Worm (Caenorhabditis elegans) whole organism, late embryonic: ENCODE measurements around the gene nspc-9.

Experiments
- C08G9.2 ChIP-seq: sonication (generic microtip); optimal IDR thresholded peaks from 2 replicates; lab custom pipeline; 2016; ENCODE audit warnings: mild to moderate bottlenecking, missing genetic modification characterization, moderate library complexity, missing compliant biosample characterization
- C38D4.7 ChIP-seq: fragments of 200-800 bp; sonication (Bioruptor generic); optimal IDR thresholded peaks from 2 replicates; lab custom pipeline; 2018; ENCODE audit warnings: mild to moderate bottlenecking, missing genetic modification characterization, moderate library complexity, missing compliant biosample characterization
- K02D7.2 ChIP-seq: sonication (generic microtip); optimal IDR thresholded peaks from 2 replicates; lab custom pipeline; 2017; ENCODE audit warnings: mild to moderate bottlenecking, missing genetic modification characterization, missing compliant biosample characterization
- K09A11.1 ChIP-seq: sonication (generic microtip); optimal IDR thresholded peaks from 2 replicates; lab custom pipeline; 2017; ENCODE audit warnings: antibody characterized with exemption, mild to moderate bottlenecking, missing genetic modification characterization, missing compliant biosample characterization; ENCODE audit not compliant: insufficient read depth
- T23F11.4 ChIP-seq: fragments of 200-800 bp; sonication (Bioruptor generic); optimal IDR thresholded peaks from 2 replicates; lab custom pipeline; 2018; ENCODE audit warnings: mild to moderate bottlenecking, missing genetic modification characterization, missing compliant biosample characterization
- Y22D7AL.16 ChIP-seq: sonication (generic microtip); optimal IDR thresholded peaks from 2 replicates; lab custom pipeline; 2016; ENCODE audit warnings: missing genetic modification characterization, missing compliant biosample characterization
- ahr-1 ChIP-seq: sonication (generic microtip); optimal IDR thresholded peaks from 2 replicates; lab custom pipeline; 2016; ENCODE audit warnings: missing genetic modification characterization, missing compliant biosample characterization
- ama-1 ChIP-seq: fragments of 150-350 bp; optimal IDR thresholded peaks from 2 replicates; lab custom pipeline; 2014
- ceh-14 ChIP-seq: sonication (generic microtip); optimal IDR thresholded peaks from 2 replicates; lab custom pipeline; 2016; ENCODE audit warnings: missing genotype, missing genetic modification characterization, missing compliant biosample characterization
- ceh-18 ChIP-seq: sonication (generic microtip); optimal IDR thresholded peaks from 2 replicates; lab custom pipeline; 2016; ENCODE audit warnings: missing genetic modification characterization, missing compliant biosample characterization
- ceh-19 ChIP-seq: fragments of 200-800 bp; sonication (Bioruptor generic); optimal IDR thresholded peaks from 2 replicates; lab custom pipeline; 2018; ENCODE audit warnings: mild to moderate bottlenecking, missing genetic modification characterization, missing compliant biosample characterization
- ceh-22 ChIP-seq: sonication (generic microtip); optimal IDR thresholded peaks from 2 replicates; lab custom pipeline; 2017; ENCODE audit warnings: missing biosample characterization, missing genetic modification characterization
- ceh-30 ChIP-seq: fragments of 150-350 bp; optimal IDR thresholded peaks from 2 replicates; lab custom pipeline; 2014; ENCODE audit warnings: missing biosample characterization, missing genetic modification characterization
- ceh-31 ChIP-seq: sonication (generic microtip); optimal IDR thresholded peaks from 2 replicates; lab custom pipeline; 2016; ENCODE audit warnings: missing genetic modification characterization, missing compliant biosample characterization
- ceh-34 ChIP-seq: sonication (generic microtip); optimal IDR thresholded peaks from 2 replicates; lab custom pipeline; 2016; ENCODE audit warnings: mild to moderate bottlenecking, missing genetic modification characterization, missing compliant biosample characterization
- ceh-45 ChIP-seq: fragments of 200-800 bp; sonication (Bioruptor generic); IDR thresholded peaks from 2 replicates; pipeline ENCODE4 v1.3.6; 2022; ENCODE audit warnings: missing genetic modification reagents, missing genetic modification characterization, missing compliant biosample characterization
- ceh-6 ChIP-seq: fragments of 200-800 bp; sonication (Bioruptor generic); optimal IDR thresholded peaks from 2 replicates; lab custom pipeline; 2018; ENCODE audit warnings: mild to moderate bottlenecking, missing genetic modification characterization, missing compliant biosample characterization
- ceh-9 ChIP-seq: sonication (generic microtip); optimal IDR thresholded peaks from 2 replicates; lab custom pipeline; 2016; ENCODE audit warnings: mild to moderate bottlenecking, missing genetic modification characterization, inconsistent platforms, missing compliant biosample characterization
- che-1 ChIP-seq: sonication (generic microtip); optimal IDR thresholded peaks from 2 replicates; lab custom pipeline; 2016; ENCODE audit warnings: mild to moderate bottlenecking, missing genetic modification characterization, missing compliant biosample characterization
- dmd-4 ChIP-seq: sonication (generic microtip); optimal IDR thresholded peaks from 2 replicates; lab custom pipeline; 2016; ENCODE audit warnings: borderline replicate concordance, missing genetic modification characterization, missing compliant biosample characterization
- dve-1 ChIP-seq: sonication (generic microtip); optimal IDR thresholded peaks from 2 replicates; lab custom pipeline; 2017; ENCODE audit warnings: antibody characterized with exemption, mild to moderate bottlenecking, missing genetic modification characterization, missing compliant biosample characterization
- elt-4 ChIP-seq: sonication (generic microtip); optimal IDR thresholded peaks from 2 replicates; lab custom pipeline; 2016; ENCODE audit warnings: missing genetic modification characterization, missing compliant biosample characterization
- ets-4 ChIP-seq: sonication (generic microtip); optimal IDR thresholded peaks from 2 replicates; lab custom pipeline; 2016; ENCODE audit warnings: missing genetic modification characterization, missing compliant biosample characterization
- eyg-1 ChIP-seq: sonication (generic microtip); optimal IDR thresholded peaks from 2 replicates; lab custom pipeline; 2016; ENCODE audit warnings: missing genotype, missing genetic modification characterization, missing compliant biosample characterization
- fkh-10 ChIP-seq: fragments of 150-350 bp; optimal IDR thresholded peaks from 2 replicates; lab custom pipeline; 2014; ENCODE audit warnings: missing biosample characterization, missing genetic modification reagents, missing genetic modification characterization
- gmeb-2 ChIP-seq: sonication (generic microtip); optimal IDR thresholded peaks from 2 replicates; lab custom pipeline; 2016; ENCODE audit warnings: missing genetic modification characterization, inconsistent platforms, missing compliant biosample characterization
- hlh-30 ChIP-seq: sonication (generic microtip); optimal IDR thresholded peaks from 2 replicates; lab custom pipeline; 2017; ENCODE audit warnings: antibody characterized with exemption, missing genetic modification characterization, missing compliant biosample characterization; ENCODE audit not compliant: insufficient read depth
- hlh-6 ChIP-seq: sonication (generic microtip); optimal IDR thresholded peaks from 2 replicates; lab custom pipeline; 2016; ENCODE audit warnings: missing genotype, missing genetic modification characterization, missing compliant biosample characterization
- hlh-8 ChIP-seq: sonication (generic microtip); optimal IDR thresholded peaks from 2 replicates; lab custom pipeline; 2016; ENCODE audit warnings: missing genotype, missing genetic modification characterization, missing compliant biosample characterization
- lim-6 ChIP-seq: sonication (generic microtip); optimal IDR thresholded peaks from 2 replicates; lab custom pipeline; 2016; ENCODE audit warnings: missing genetic modification characterization, missing compliant biosample characterization
- madf-2 ChIP-seq: sonication (generic microtip); optimal IDR thresholded peaks from 2 replicates; lab custom pipeline; 2017; ENCODE audit warnings: missing genetic modification characterization, missing compliant biosample characterization
- mec-3 ChIP-seq: sonication (generic microtip); optimal IDR thresholded peaks from 2 replicates; lab custom pipeline; 2016; ENCODE audit warnings: borderline replicate concordance, missing genetic modification characterization, missing compliant biosample characterization
- nhr-11 ChIP-seq: fragments of 150-350 bp; optimal IDR thresholded peaks from 2 replicates; lab custom pipeline; 2014; ENCODE audit warnings: missing biosample characterization, missing genetic modification characterization
- npax-4 ChIP-seq: sonication (generic microtip); optimal IDR thresholded peaks from 2 replicates; lab custom pipeline; 2016; ENCODE audit warnings: missing genetic modification characterization, missing compliant biosample characterization
- pat-9 ChIP-seq: fragments of 200-800 bp; sonication (Bioruptor generic); optimal IDR thresholded peaks from 2 replicates; lab custom pipeline; 2018; ENCODE audit warnings: mild to moderate bottlenecking, missing genetic modification characterization, moderate library complexity, missing compliant biosample characterization
- pax-1 ChIP-seq: fragments of 150-350 bp; optimal IDR thresholded peaks from 2 replicates; lab custom pipeline; 2014; ENCODE audit warnings: missing biosample characterization, missing genetic modification characterization
- pha-2 ChIP-seq: sonication (generic microtip); optimal IDR thresholded peaks from 2 replicates; lab custom pipeline; 2017; ENCODE audit warnings: mild to moderate bottlenecking, missing genetic modification characterization, missing compliant biosample characterization
- pqm-1 ChIP-seq: sonication (generic microtip); optimal IDR thresholded peaks from 2 replicates; lab custom pipeline; 2016; ENCODE audit warnings: missing genetic modification characterization, missing compliant biosample characterization
- pros-1 ChIP-seq: fragments of 150-350 bp; optimal IDR thresholded peaks from 2 replicates; lab custom pipeline; 2014; ENCODE audit warnings: missing biosample characterization, missing genetic modification reagents, missing genetic modification characterization
- ref-2 ChIP-seq: sonication (generic microtip); optimal IDR thresholded peaks from 2 replicates; lab custom pipeline; 2016; ENCODE audit warnings: missing genetic modification characterization, missing compliant biosample characterization
- rnt-1 ChIP-seq: sonication (generic microtip); optimal IDR thresholded peaks from 2 replicates; lab custom pipeline; 2016; ENCODE audit warnings: missing genetic modification characterization, missing compliant biosample characterization
- sox-2 ChIP-seq: fragments of 200-800 bp; sonication (Bioruptor generic); IDR thresholded peaks from 2 replicates; pipeline ENCODE4 v1.3.6; 2022; ENCODE audit warnings: missing genetic modification reagents, missing genetic modification characterization, missing compliant biosample characterization
- sox-4 ChIP-seq: sonication (generic microtip); optimal IDR thresholded peaks from 2 replicates; lab custom pipeline; 2017; ENCODE audit warnings: mild to moderate bottlenecking, missing genetic modification characterization, inconsistent platforms, missing compliant biosample characterization
- syd-9 ChIP-seq: sonication (generic microtip); optimal IDR thresholded peaks from 2 replicates; lab custom pipeline; 2016; ENCODE audit warnings: mild to moderate bottlenecking, missing genetic modification characterization, moderate library complexity, missing compliant biosample characterization
- tbx-2 ChIP-seq: sonication (generic microtip); optimal IDR thresholded peaks from 2 replicates; lab custom pipeline; 2016; ENCODE audit warnings: missing genetic modification characterization, missing compliant biosample characterization
- tbx-7 ChIP-seq: sonication (generic microtip); optimal IDR thresholded peaks from 2 replicates; lab custom pipeline; 2016; ENCODE audit warnings: missing genotype, missing genetic modification characterization, missing compliant biosample characterization
- ttx-3 ChIP-seq: sonication (generic microtip); optimal IDR thresholded peaks from 2 replicates; lab custom pipeline; 2016; ENCODE audit warnings: missing genetic modification reagents, missing genetic modification characterization, missing compliant biosample characterization
- unc-3 ChIP-seq, 2 experiments: fragments of 200-800 bp in 1 of 2; sonication (Bioruptor generic) in 1 of 2; sonication (generic microtip) in 1 of 2; conservative IDR thresholded peaks in 1 of 2; optimal IDR thresholded peaks in 1 of 2; 2 replicates each; pipeline versions ENCODE4 v1.3.6 to Lab custom; 2016 to 2022; ENCODE audit warnings: missing compliant biosample characterization in 2 of 2, missing genetic modification characterization in 2 of 2, missing genetic modification reagents in 1 of 2
- unc-42 ChIP-seq: sonication (generic microtip); optimal IDR thresholded peaks from 2 replicates; lab custom pipeline; 2016; ENCODE audit warnings: missing genotype, missing genetic modification characterization, missing compliant biosample characterization
- unc-55 ChIP-seq: sonication (generic microtip); optimal IDR thresholded peaks from 2 replicates; lab custom pipeline; 2017; ENCODE audit warnings: missing biosample characterization, missing genetic modification reagents, missing genetic modification characterization
- unc-86 ChIP-seq: sonication (generic microtip); optimal IDR thresholded peaks from 2 replicates; lab custom pipeline; 2016; ENCODE audit warnings: missing genetic modification characterization, missing compliant biosample characterization
- zip-5 ChIP-seq: sonication (generic microtip); optimal IDR thresholded peaks from 2 replicates; lab custom pipeline; 2016; ENCODE audit warnings: missing genetic modification characterization, missing compliant biosample characterization
- ztf-16 ChIP-seq: sonication (generic microtip); optimal IDR thresholded peaks from 2 replicates; lab custom pipeline; 2017; ENCODE audit warnings: missing genetic modification characterization, missing compliant biosample characterization

nspc-9 gene

ce11 chrX:12367498-12367897, 24.3 kb upstream of the nspc-9 start:
- TF ChIP-seq pat-9 (tag; lab: Kevin White, UChicago) (peak; percentile 66), ceh-18 (tag; lab: Kevin White, UChicago) (peak; percentile 56), dve-1 (tag; lab: Kevin White, UChicago) (no peak), ceh-6 (GFP tag; lab: Kevin White, UChicago) (peak; percentile 71), C38D4.7 (peak; percentile 20), ceh-31 (tag; lab: Kevin White, UChicago) (no peak), lim-6 (no peak), unc-86 (tag; lab: Kevin White, UChicago) (no peak), eyg-1 (no peak), ceh-30 (tag; lab: Kevin White, UChicago) (no peak), hlh-6 (tag; lab: Kevin White, UChicago) (peak; percentile 61), ceh-14 (no peak), ets-4 (tag; lab: Kevin White, UChicago) (no peak), dmd-4 (no peak), unc-42 (tag; lab: Kevin White, UChicago) (no peak), ttx-3 (peak; percentile 57), T23F11.4 (GFP tag; lab: Kevin White, UChicago) (peak; percentile 32), fkh-10 (GFP tag; lab: Kevin White, UChicago) (peak; percentile 56), ahr-1 (tag; lab: Kevin White, UChicago) (peak; percentile 18), Y22D7AL.16 (tag; lab: Kevin White, UChicago) (peak; percentile 29), pha-2 (tag; lab: Kevin White, UChicago) (no peak), unc-3 (GFP tag; conservative IDR thresholded peaks at IDR 0.05; lab: Robert Waterston, UW) (no peak), unc-3 (tag; optimal IDR thresholded peaks at IDR 0.05; lab: Kevin White, UChicago) (peak; percentile 34), pros-1 (no peak), hlh-30 (tag; lab: Kevin White, UChicago) (peak; percentile 36), ceh-22 (no peak), che-1 (tag; lab: Kevin White, UChicago) (peak; percentile 56), tbx-2 (tag; lab: Kevin White, UChicago) (peak; percentile 44), ref-2 (tag; lab: Kevin White, UChicago) (peak; percentile 21), rnt-1 (tag; lab: Kevin White, UChicago) (peak; percentile 53), mec-3 (tag; lab: Kevin White, UChicago) (no peak), madf-2 (no peak), hlh-8 (tag; lab: Kevin White, UChicago) (no peak), ceh-19 (GFP tag; lab: Kevin White, UChicago) (peak; percentile 32), tbx-7 (tag; lab: Kevin White, UChicago) (no peak), zip-5 (tag; lab: Kevin White, UChicago) (no peak), sox-2 (GFP tag; lab: Robert Waterston, UW) (peak; percentile 33; the same call in 1 of the 2 replicates), ama-1 (lab: Kevin White, UChicago) (no peak), nhr-11 (tag; lab: Kevin White, UChicago) (no peak), pax-1 (tag; lab: Kevin White, UChicago) (no peak), syd-9 (peak; percentile 65), ztf-16 (tag; lab: Kevin White, UChicago) (no peak), unc-55 (no peak), sox-4 (tag; lab: Kevin White, UChicago) (peak; percentile 40), ceh-45 (GFP tag; lab: Robert Waterston, UW) (no peak), ceh-9 (tag; lab: Kevin White, UChicago) (no peak), pqm-1 (tag; lab: Kevin White, UChicago) (no peak), npax-4 (tag; lab: Kevin White, UChicago) (peak; percentile 15), C08G9.2 (tag; lab: Kevin White, UChicago) (peak; percentile 53), K02D7.2 (tag; lab: Kevin White, UChicago) (peak; percentile 26), K09A11.1 (tag; lab: Kevin White, UChicago) (no peak), ceh-34 (peak; percentile 38), gmeb-2 (tag; lab: Kevin White, UChicago) (peak; percentile 46), elt-4 (tag; lab: Kevin White, UChicago) (no peak)
